Fruit fly (Drosophila melanogaster) whole organism, wandering third instar larva: ENCODE data around the gene CG1387.

Experiments used
- Dfd ChIP-seq: fragments of >200 bp; optimal IDR thresholded peaks from 2 replicates; lab custom pipeline; 2017; ENCODE audit warnings: missing biosample characterization, missing genetic modification characterization
- Dif ChIP-seq: fragments of 200-275, 200-300 bp; sonication (Bioruptor generic); optimal IDR thresholded peaks from 2 replicates; lab custom pipeline; 2018; ENCODE audit warnings: missing biosample characterization, missing genetic modification characterization; ENCODE audit not compliant: partially characterized antibody
- Hr83 ChIP-seq: fragments of 200-300 bp; sonication (Bioruptor generic); optimal IDR thresholded peaks from 2 replicates; lab custom pipeline; 2016; ENCODE audit warnings: missing biosample characterization, mild to moderate bottlenecking, missing genetic modification characterization, moderate library complexity; ENCODE audit not compliant: poor library complexity, severe bottlenecking
- h ChIP-seq: fragments of 200-800 bp; sonication (Bioruptor generic); optimal IDR thresholded peaks from 3 replicates; lab custom pipeline; 2016; ENCODE audit warnings: missing biosample characterization, mild to moderate bottlenecking, missing genetic modification characterization
- psq ChIP-seq: fragments of 200-800 bp; sonication (Bioruptor generic); optimal IDR thresholded peaks from 3 replicates; lab custom pipeline; 2017; ENCODE audit warnings: missing biosample characterization, mild to moderate bottlenecking, missing genetic modification characterization, moderate library complexity
- usp ChIP-seq: fragments of >200 bp; optimal IDR thresholded peaks from 2 replicates; lab custom pipeline; 2017; ENCODE audit warnings: missing biosample characterization, missing genetic modification characterization

DNA sequence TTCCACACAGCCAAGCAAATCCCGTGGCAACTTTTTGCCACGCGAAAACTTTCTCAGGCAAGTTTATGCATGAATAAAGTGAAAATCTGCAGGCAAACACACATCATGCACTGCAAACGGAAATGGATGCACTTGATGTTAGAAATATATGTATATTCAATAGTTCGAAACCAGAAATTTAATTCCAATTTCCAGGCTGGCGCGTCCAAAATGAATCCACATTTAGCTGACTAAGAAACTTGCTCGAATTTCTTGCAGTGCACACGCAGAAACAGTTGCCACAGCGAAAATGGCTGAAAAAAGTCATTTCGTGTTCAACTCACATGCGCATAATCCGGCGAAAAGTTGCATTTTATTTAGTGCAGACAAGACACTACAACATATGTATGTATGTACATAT, 11.0 kb downstream of the CG1387 start:
- TF ChIP-seq Dif (GFP tag; lab: Kevin White, UChicago) = no peak
- TF ChIP-seq usp (GFP tag; lab: Kevin White, UChicago) = no peak
- no peak for TF ChIP-seq Dfd
- no peak for TF ChIP-seq Hr83 (GFP tag; lab: Kevin White, UChicago)
- TF ChIP-seq h (GFP tag; lab: Kevin White, UChicago) = no peak
- TF ChIP-seq psq = no peak
